Fruit fly (Drosophila melanogaster) whole organism: Measurements from ENCODE around the gene CG14275.

Source experiments
- CG8478 ChIP-seq: fragments of >200 bp; optimal IDR thresholded peaks from 2 replicates; lab custom pipeline; 2018; ENCODE audit warnings: inconsistent platforms
- Dll ChIP-seq: fragments of >200 bp; optimal IDR thresholded peaks from 2 replicates; lab custom pipeline; 2017
- EcR ChIP-seq, 2 experiments: fragments of >200 bp; optimal IDR thresholded peaks; 2 replicates each; lab custom pipeline; 2017; ENCODE audit warnings: missing biosample characterization in 2 of 2, missing genetic modification characterization in 2 of 2, missing genetic modification reagents in 2 of 2
- pan ChIP-seq: fragments of >200 bp; optimal IDR thresholded peaks from 2 replicates; lab custom pipeline; 2017
- psq ChIP-seq: fragments of >200 bp; optimal IDR thresholded peaks from 2 replicates; lab custom pipeline; 2017
- usp ChIP-seq: fragments of >200 bp; optimal IDR thresholded peaks from 2 replicates; lab custom pipeline; 2017; ENCODE audit warnings: missing biosample characterization, missing genetic modification characterization, mixed read lengths

Gene CG14275

dm6 chr2L:8327272-8327555 lies at the start of gene CG14275:
CG14275 (plus strand) TSS chr2L:8327456.
- TF ChIP-seq pan (lab: Kevin White, UChicago) (no peak), Dll (lab: Kevin White, UChicago) (no peak), EcR (GFP tag; optimal IDR thresholded peaks at IDR 0.05; lab: Kevin White, UChicago) (no peak), psq (lab: Kevin White, UChicago) (no peak), usp (no peak), CG8478 (lab: Kevin White, UChicago) (no peak)

dm6 chr2L:8277561-8278201 lies 49.6 kb upstream of the CG14275 start:
- TF ChIP-seq usp (no peak), Dll (lab: Kevin White, UChicago) (no peak), psq (lab: Kevin White, UChicago) (no peak), CG8478 (lab: Kevin White, UChicago) (no peak), EcR (GFP tag; optimal IDR thresholded peaks at IDR 0.05; lab: Kevin White, UChicago) (no peak), pan (lab: Kevin White, UChicago) (no peak)

dm6 chr2L:8279400-8280065 lies 47.7 kb upstream of the CG14275 start:
- TF ChIP-seq Dll (lab: Kevin White, UChicago): no peak
- peak in 1 of 2 experiments; percentile 47 for TF ChIP-seq EcR (GFP tag; optimal IDR thresholded peaks at IDR 0.05; lab: Kevin White, UChicago)

dm6 chr2L:8280225-8280624 lies 47.0 kb upstream of the CG14275 start:
- TF ChIP-seq CG8478 (lab: Kevin White, UChicago): no peak
- no peak for TF ChIP-seq EcR (GFP tag; optimal IDR thresholded peaks at IDR 0.05; lab: Kevin White, UChicago)
- no peak for TF ChIP-seq pan (lab: Kevin White, UChicago)
- TF ChIP-seq usp: no peak
- TF ChIP-seq psq (lab: Kevin White, UChicago): no peak
- no peak for TF ChIP-seq Dll (lab: Kevin White, UChicago)

DNA sequence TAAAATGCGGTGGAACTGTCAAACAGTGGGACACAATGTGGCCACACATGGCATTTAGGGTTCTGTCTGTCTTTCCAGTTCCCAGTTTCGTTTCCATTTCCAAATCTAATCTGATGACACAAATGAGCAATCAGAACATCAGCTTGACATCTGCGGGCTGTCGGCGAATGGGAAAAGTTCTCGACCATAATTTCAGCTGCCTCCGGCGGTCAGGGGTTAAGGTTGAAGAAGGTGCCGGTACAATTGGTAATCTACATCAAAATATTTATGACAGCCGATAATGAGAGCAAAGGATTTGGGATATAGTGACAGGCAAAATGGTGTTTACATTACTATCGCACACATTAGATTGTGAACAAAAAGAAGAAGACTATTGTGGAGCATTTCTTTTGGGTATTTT lies 45.4 kb upstream of the CG14275 start:
- TF ChIP-seq Dll (lab: Kevin White, UChicago): no peak
- no peak for TF ChIP-seq CG8478 (lab: Kevin White, UChicago)
- no peak for TF ChIP-seq pan (lab: Kevin White, UChicago)
- TF ChIP-seq usp: no peak
- TF ChIP-seq psq (lab: Kevin White, UChicago): no peak
- no peak for TF ChIP-seq EcR (GFP tag; optimal IDR thresholded peaks at IDR 0.05; lab: Kevin White, UChicago)

- TF ChIP-seq Dll (lab: Kevin White, UChicago): no peak
- no peak for TF ChIP-seq EcR (GFP tag; optimal IDR thresholded peaks at IDR 0.05; lab: Kevin White, UChicago)
- no peak for TF ChIP-seq psq (lab: Kevin White, UChicago)
- no peak for TF ChIP-seq CG8478 (lab: Kevin White, UChicago)
- no peak for TF ChIP-seq usp
- TF ChIP-seq pan (lab: Kevin White, UChicago): no peak
Observed at dm6 chr2L:8284913-8285619, 42.2 kb upstream of the CG14275 start.

dm6 chr2L:8286595-8286994 lies 40.7 kb upstream of the CG14275 start:
- TF ChIP-seq Dll (lab: Kevin White, UChicago) (no peak), pan (lab: Kevin White, UChicago) (no peak), usp (no peak), EcR (GFP tag; optimal IDR thresholded peaks at IDR 0.05; lab: Kevin White, UChicago) (peak in 1 of 2 experiments; percentile 48), CG8478 (lab: Kevin White, UChicago) (no peak), psq (lab: Kevin White, UChicago) (no peak)

dm6 chr2L:8288087-8288486 lies 39.2 kb upstream of the CG14275 start:
- TF ChIP-seq EcR (GFP tag; optimal IDR thresholded peaks at IDR 0.05; lab: Kevin White, UChicago): no peak
- no peak for TF ChIP-seq CG8478 (lab: Kevin White, UChicago)
- TF ChIP-seq psq (lab: Kevin White, UChicago): no peak
- no peak for TF ChIP-seq usp
- no peak for TF ChIP-seq Dll (lab: Kevin White, UChicago)
- TF ChIP-seq pan (lab: Kevin White, UChicago): no peak

DNA sequence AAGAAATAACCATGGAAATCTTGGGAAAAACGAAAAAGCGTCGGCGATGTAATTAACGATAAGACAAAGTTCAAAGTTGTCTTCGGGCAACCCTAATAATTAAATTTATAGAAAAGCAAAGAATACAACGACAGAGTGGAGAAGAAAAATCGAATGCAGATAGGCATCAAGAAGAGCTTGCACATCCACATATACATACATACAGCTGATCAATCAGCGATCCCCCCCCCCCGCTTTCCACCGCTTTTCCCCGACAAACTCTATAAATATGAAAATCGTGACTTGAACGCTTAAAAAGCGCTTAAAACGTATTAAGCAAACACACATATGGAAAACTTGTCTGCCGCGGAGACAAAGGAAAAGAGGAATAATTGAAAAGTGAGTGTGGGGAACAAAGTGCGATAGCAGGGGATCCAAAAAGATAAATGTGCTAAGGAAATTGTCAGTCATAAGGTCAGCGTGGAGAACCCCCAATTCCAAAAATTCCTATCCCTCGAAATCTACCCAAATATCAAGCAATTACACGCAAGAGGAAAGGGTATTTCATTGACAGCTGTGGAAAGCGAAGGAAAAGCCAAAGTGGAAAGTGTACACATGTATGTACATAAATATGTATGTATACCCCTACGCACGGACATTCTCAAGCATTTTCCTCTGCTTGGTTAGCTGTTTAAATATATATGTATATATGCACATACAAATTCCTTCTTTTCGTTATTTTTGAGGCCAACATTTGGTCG lies 37.7 kb upstream of the CG14275 start:
- TF ChIP-seq pan (lab: Kevin White, UChicago) (no peak), psq (lab: Kevin White, UChicago) (no peak), EcR (GFP tag; optimal IDR thresholded peaks at IDR 0.05; lab: Kevin White, UChicago) (no peak), usp (no peak), CG8478 (lab: Kevin White, UChicago) (no peak), Dll (lab: Kevin White, UChicago) (no peak)

DNA sequence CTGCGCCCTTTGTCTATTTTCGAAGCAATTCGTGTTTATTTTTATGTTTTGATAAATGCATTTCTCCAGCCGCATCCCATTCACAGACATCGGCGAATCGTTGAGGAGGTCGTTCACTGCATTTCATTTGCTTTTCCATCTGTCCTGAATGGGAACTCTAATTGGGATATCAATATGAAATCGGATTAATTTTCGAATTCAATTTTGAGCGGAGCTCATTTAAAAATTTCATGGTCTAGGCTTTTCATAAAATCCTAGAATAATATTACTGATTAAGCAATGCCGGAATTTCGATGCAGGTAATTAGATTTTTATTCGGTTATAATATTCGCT lies 37.2 kb upstream of the CG14275 start:
- no peak for TF ChIP-seq EcR (GFP tag; optimal IDR thresholded peaks at IDR 0.05; lab: Kevin White, UChicago)
- no peak for TF ChIP-seq pan (lab: Kevin White, UChicago)
- no peak for TF ChIP-seq usp
- no peak for TF ChIP-seq CG8478 (lab: Kevin White, UChicago)
- no peak for TF ChIP-seq psq (lab: Kevin White, UChicago)
- no peak for TF ChIP-seq Dll (lab: Kevin White, UChicago)

dm6 chr2L:8290653-8291233 lies 36.5 kb upstream of the CG14275 start:
- TF ChIP-seq Dll (lab: Kevin White, UChicago): no peak
- no peak for TF ChIP-seq usp
- TF ChIP-seq CG8478 (lab: Kevin White, UChicago): no peak
- no peak for TF ChIP-seq psq (lab: Kevin White, UChicago)
- no peak for TF ChIP-seq pan (lab: Kevin White, UChicago)
- no peak for TF ChIP-seq EcR (GFP tag; optimal IDR thresholded peaks at IDR 0.05; lab: Kevin White, UChicago)
